Fruit fly (Drosophila melanogaster) whole organism, prepupa: Measurements from ENCODE around the gene CG18088.

Experiments used
- CG10631 ChIP-seq: fragments of 200-800 bp; sonication (Bioruptor generic); optimal IDR thresholded peaks from 2 replicates; lab custom pipeline; 2016; ENCODE audit warnings: missing biosample characterization, missing genetic modification characterization
- CG10669 ChIP-seq: fragments of 200-800 bp; sonication (Bioruptor generic); optimal IDR thresholded peaks from 3 replicates; lab custom pipeline; 2018; ENCODE audit warnings: missing biosample characterization, mild to moderate bottlenecking, missing genetic modification characterization, moderate library complexity
- CG11294 ChIP-seq: fragments of 200-800 bp; sonication (Bioruptor generic); IDR thresholded peaks from 2 replicates; pipeline ENCODE4 v1.3.6; 2022; ENCODE audit warnings: missing biosample characterization, missing genetic modification characterization
- CG11762 ChIP-seq: fragments of 200-800 bp; sonication (Bioruptor generic); optimal IDR thresholded peaks from 3 replicates; lab custom pipeline; 2016; ENCODE audit warnings: missing biosample characterization, missing genetic modification characterization; ENCODE audit not compliant: insufficient read depth
- CG11902 ChIP-seq: fragments of 200-800 bp; sonication (Bioruptor generic); optimal IDR thresholded peaks from 3 replicates; lab custom pipeline; 2016; ENCODE audit warnings: missing biosample characterization, missing genetic modification characterization
- CG15336 ChIP-seq: fragments of 200-800 bp; sonication (Bioruptor generic); IDR thresholded peaks from 2 replicates; pipeline ENCODE4 v1.3.6; 2022; ENCODE audit warnings: missing biosample characterization, missing genetic modification characterization
- CG1621 ChIP-seq: fragments of 200-800 bp; sonication (Bioruptor generic); optimal IDR thresholded peaks from 3 replicates; lab custom pipeline; 2018; ENCODE audit warnings: missing biosample characterization, mild to moderate bottlenecking, missing genetic modification characterization
- CG16779 ChIP-seq: fragments of 200-800 bp; sonication (Bioruptor generic); optimal IDR thresholded peaks from 3 replicates; lab custom pipeline; 2017; ENCODE audit warnings: missing biosample characterization, mild to moderate bottlenecking, missing genetic modification characterization
- CG3032 ChIP-seq: fragments of 200-800 bp; optimal IDR thresholded peaks from 2 replicates; lab custom pipeline; 2019; ENCODE audit warnings: missing biosample characterization, mild to moderate bottlenecking, missing genetic modification characterization, moderate library complexity
- CG31627 ChIP-seq: fragments of 200-800 bp; sonication (Bioruptor generic); optimal IDR thresholded peaks from 3 replicates; lab custom pipeline; 2016; ENCODE audit warnings: missing biosample characterization, missing genetic modification characterization
- CG32006 ChIP-seq: fragments of 200-800 bp; sonication (Bioruptor generic); optimal IDR thresholded peaks from 3 replicates; lab custom pipeline; 2017; ENCODE audit warnings: missing biosample characterization, mild to moderate bottlenecking, missing genetic modification characterization
- CG34406 ChIP-seq: fragments of 200-800 bp; sonication (Bioruptor generic); optimal IDR thresholded peaks from 3 replicates; lab custom pipeline; 2016; ENCODE audit warnings: missing biosample characterization, missing genetic modification characterization
- CG3919 ChIP-seq: fragments of 200-800 bp; sonication (Bioruptor generic); optimal IDR thresholded peaks from 3 replicates; lab custom pipeline; 2016; ENCODE audit warnings: missing biosample characterization, missing genetic modification characterization
- CG6276 ChIP-seq: fragments of 200-800 bp; sonication (Bioruptor generic); optimal IDR thresholded peaks from 2 replicates; lab custom pipeline; 2017; ENCODE audit warnings: missing biosample characterization, mild to moderate bottlenecking, missing genetic modification characterization
- CG6808 ChIP-seq: fragments of 200-800 bp; sonication (Bioruptor generic); optimal IDR thresholded peaks from 3 replicates; lab custom pipeline; 2017; ENCODE audit warnings: missing biosample characterization, missing genetic modification characterization, mild to moderate bottlenecking, moderate library complexity, missing genetic modification reagents
- CG6854 ChIP-seq: fragments of 200-800 bp; sonication (Bioruptor generic); optimal IDR thresholded peaks from 2 replicates; lab custom pipeline; 2017; ENCODE audit warnings: missing biosample characterization, mild to moderate bottlenecking, missing genetic modification characterization
- CG8119 ChIP-seq: fragments of 200-800 bp; sonication (Bioruptor generic); IDR thresholded peaks from 3 replicates; pipeline ENCODE4 v1.3.6; 2022; ENCODE audit warnings: missing biosample characterization, missing genetic modification characterization
- CG8319 ChIP-seq: fragments of 200-800 bp; sonication (Bioruptor generic); optimal IDR thresholded peaks from 3 replicates; lab custom pipeline; 2016; ENCODE audit warnings: missing biosample characterization, missing genetic modification characterization
- CG8632 ChIP-seq: fragments of 200-800 bp; sonication (Bioruptor generic); optimal IDR thresholded peaks from 3 replicates; lab custom pipeline; 2016; ENCODE audit warnings: missing biosample characterization, missing genetic modification characterization
- CG9139 ChIP-seq: fragments of 200-800 bp; sonication (Bioruptor generic); optimal IDR thresholded peaks from 3 replicates; lab custom pipeline; 2017; ENCODE audit warnings: missing biosample characterization, mild to moderate bottlenecking, missing genetic modification characterization
- Eip75B ChIP-seq: fragments of 200-800 bp; sonication (Bioruptor generic); optimal IDR thresholded peaks from 3 replicates; lab custom pipeline; 2016; ENCODE audit warnings: missing biosample characterization, missing genetic modification characterization
- Eip78C ChIP-seq: fragments of 200-800 bp; sonication (Bioruptor generic); peaks from one replicate; lab custom pipeline; 2016; ENCODE audit warnings: missing biosample characterization, missing genetic modification characterization
- Eip93F ChIP-seq: fragments of 200-800 bp; sonication (Bioruptor generic); optimal IDR thresholded peaks from 2 replicates; lab custom pipeline; 2016; ENCODE audit warnings: missing biosample characterization, mild to moderate bottlenecking, missing genetic modification characterization
- Ets96B ChIP-seq: fragments of 200-800 bp; optimal IDR thresholded peaks from 2 replicates; lab custom pipeline; 2019; ENCODE audit warnings: missing biosample characterization, mild to moderate bottlenecking, missing genetic modification characterization, moderate library complexity
- Gug ChIP-seq: fragments of 200-800 bp; sonication (Bioruptor generic); IDR thresholded peaks from 2 replicates; pipeline ENCODE4 v1.3.6; 2022; ENCODE audit warnings: missing biosample characterization, missing genetic modification characterization
- Hr38 ChIP-seq: sonication (Bioruptor generic); optimal IDR thresholded peaks from 2 replicates; lab custom pipeline; 2016; ENCODE audit warnings: missing biosample characterization, missing genetic modification characterization
- Hr39 ChIP-seq: fragments of 200-800 bp; sonication (Bioruptor generic); optimal IDR thresholded peaks from 2 replicates; lab custom pipeline; 2016; ENCODE audit warnings: missing biosample characterization, missing genetic modification characterization
- Hr4 ChIP-seq: fragments of 200-800 bp; sonication (Bioruptor generic); optimal IDR thresholded peaks from 3 replicates; lab custom pipeline; 2016; ENCODE audit warnings: missing biosample characterization, missing genetic modification characterization
- Lpt ChIP-seq: fragments of 200-800 bp; sonication (Bioruptor generic); optimal IDR thresholded peaks from 3 replicates; lab custom pipeline; 2016; ENCODE audit warnings: missing biosample characterization, missing genetic modification characterization
- Met ChIP-seq: fragments of 200-800 bp; sonication (Bioruptor generic); optimal IDR thresholded peaks from 3 replicates; lab custom pipeline; 2016; ENCODE audit warnings: missing biosample characterization, missing genetic modification characterization
- OdsH ChIP-seq: fragments of 200-800 bp; sonication (Bioruptor generic); optimal IDR thresholded peaks from 3 replicates; lab custom pipeline; 2016; ENCODE audit warnings: missing biosample characterization, missing genetic modification characterization
- Smox ChIP-seq: fragments of 200-800 bp; sonication (Bioruptor generic); optimal IDR thresholded peaks from 3 replicates; lab custom pipeline; 2016; ENCODE audit warnings: missing biosample characterization, missing genetic modification characterization
- Sox102F ChIP-seq: fragments of 200-800 bp; sonication (Bioruptor generic); optimal IDR thresholded peaks from 2 replicates; lab custom pipeline; 2016; ENCODE audit warnings: missing biosample characterization, mild to moderate bottlenecking, missing genetic modification characterization
- Sox14 ChIP-seq: fragments of 200-800 bp; sonication (Bioruptor generic); optimal IDR thresholded peaks from 3 replicates; lab custom pipeline; 2016; ENCODE audit warnings: missing biosample characterization, missing genetic modification characterization
- Sox15 ChIP-seq: fragments of 200-800 bp; sonication (Bioruptor generic); optimal IDR thresholded peaks from 3 replicates; lab custom pipeline; 2016; ENCODE audit warnings: missing biosample characterization, missing genetic modification characterization
- acj6 ChIP-seq: fragments of 200-800 bp; sonication (Bioruptor generic); optimal IDR thresholded peaks from 3 replicates; lab custom pipeline; 2016; ENCODE audit warnings: missing biosample characterization, missing genetic modification characterization
- cyc ChIP-seq: fragments of 200-800 bp; sonication (Bioruptor generic); optimal IDR thresholded peaks from 3 replicates; lab custom pipeline; 2016; ENCODE audit warnings: missing biosample characterization, missing genetic modification characterization
- dac ChIP-seq: fragments of 200-800 bp; sonication (Bioruptor generic); optimal IDR thresholded peaks from 2 replicates; lab custom pipeline; 2017; ENCODE audit warnings: missing biosample characterization, mild to moderate bottlenecking, missing genetic modification characterization
- dsx ChIP-seq: fragments of 200-800 bp; optimal IDR thresholded peaks from 3 replicates; lab custom pipeline; 2019; ENCODE audit warnings: missing biosample characterization, mild to moderate bottlenecking, missing genetic modification characterization, moderate library complexity; ENCODE audit not compliant: poor library complexity, severe bottlenecking
- eg ChIP-seq: fragments of 200-800 bp; sonication (Bioruptor generic); IDR thresholded peaks from 3 replicates; pipeline ENCODE4 v1.3.6; 2022; ENCODE audit warnings: missing biosample characterization, missing genetic modification characterization
- esn ChIP-seq: fragments of 200-800 bp; sonication (Bioruptor generic); optimal IDR thresholded peaks from 2 replicates; lab custom pipeline; 2016; ENCODE audit warnings: missing biosample characterization, mild to moderate bottlenecking, missing genetic modification characterization, moderate library complexity
- fd59A ChIP-seq: fragments of 200-800 bp; sonication (Bioruptor generic); optimal IDR thresholded peaks from 2 replicates; lab custom pipeline; 2017; ENCODE audit warnings: missing biosample characterization, mild to moderate bottlenecking, missing genetic modification characterization, missing genetic modification reagents
- fd85E ChIP-seq: fragments of 200-800 bp; sonication (Bioruptor generic); optimal IDR thresholded peaks from 3 replicates; lab custom pipeline; 2016; ENCODE audit warnings: missing biosample characterization, missing genetic modification characterization
- fkh ChIP-seq: fragments of 200-800 bp; sonication (Bioruptor generic); optimal IDR thresholded peaks from 3 replicates; lab custom pipeline; 2017; ENCODE audit warnings: missing biosample characterization, mild to moderate bottlenecking, missing genetic modification characterization, moderate library complexity
- lz ChIP-seq: fragments of 200-800 bp; sonication (Bioruptor generic); optimal IDR thresholded peaks from 3 replicates; lab custom pipeline; 2016; ENCODE audit warnings: missing biosample characterization, missing genetic modification characterization
- pdm3 ChIP-seq: fragments of 200-800 bp; sonication (Bioruptor generic); optimal IDR thresholded peaks from 3 replicates; lab custom pipeline; 2016; ENCODE audit warnings: missing biosample characterization, missing genetic modification characterization
- spab ChIP-seq: fragments of 200-800 bp; sonication (Bioruptor generic); optimal IDR thresholded peaks from 2 replicates; lab custom pipeline; 2017; ENCODE audit warnings: missing biosample characterization, mild to moderate bottlenecking, missing genetic modification characterization, missing genetic modification reagents
- ss ChIP-seq, 2 experiments: fragments of 200-800 bp; sonication (Bioruptor generic); optimal IDR thresholded peaks; 2 replicates in 1 of 2; 3 replicates in 1 of 2; lab custom pipeline; 2017 to 2018; ENCODE audit warnings: mild to moderate bottlenecking in 2 of 2, missing biosample characterization in 2 of 2, missing genetic modification characterization in 2 of 2, moderate library complexity in 1 of 2
- svp ChIP-seq: fragments of 200-800 bp; sonication (Bioruptor generic); peaks from one replicate; lab custom pipeline; 2016; ENCODE audit warnings: missing biosample characterization, missing genetic modification characterization
- topi ChIP-seq: fragments of 200-800 bp; sonication (Bioruptor generic); optimal IDR thresholded peaks from 3 replicates; lab custom pipeline; 2016; ENCODE audit warnings: missing biosample characterization, missing genetic modification characterization
- vri ChIP-seq: fragments of 200-800 bp; sonication (Bioruptor generic); optimal IDR thresholded peaks from 3 replicates; lab custom pipeline; 2016; ENCODE audit warnings: missing biosample characterization, mild to moderate bottlenecking, missing genetic modification characterization

CG18088 gene

dm6 chr2L:8984614-8985318 lies 17.4 kb downstream of the CG18088 start, which contains the start of gene CG13101:
TSS of gene CG13101 (minus strand) at chr2L:8984872.
- peak; percentile 96 for TF ChIP-seq pdm3 (GFP tag; lab: Kevin White, UChicago)
- peak; percentile 77 for TF ChIP-seq fd85E (GFP tag; lab: Kevin White, UChicago)
- no peak for TF ChIP-seq Hr38 (GFP tag; lab: Kevin White, UChicago)
- TF ChIP-seq CG8119 (GFP tag; lab: Robert Waterston, UW) = peak; percentile 98
- TF ChIP-seq Sox102F (GFP tag; lab: Kevin White, UChicago) = peak; percentile 94
- peak; percentile 86 for TF ChIP-seq CG11902 (GFP tag; lab: Kevin White, UChicago)
- TF ChIP-seq CG6808 (GFP tag; lab: Kevin White, UChicago) = peak; percentile 88
- TF ChIP-seq Eip78C (GFP tag; lab: Kevin White, UChicago) = peak; percentile 99
- peak; percentile 98 for TF ChIP-seq CG3919 (GFP tag; lab: Kevin White, UChicago)
- TF ChIP-seq Eip93F (GFP tag; lab: Kevin White, UChicago) = peak; percentile 72
- peak; percentile 98 for TF ChIP-seq svp
- TF ChIP-seq eg = peak; percentile 98
- TF ChIP-seq OdsH (GFP tag; lab: Kevin White, UChicago) = peak; percentile 96
- TF ChIP-seq topi (GFP tag; lab: Kevin White, UChicago) = peak; percentile 97
- TF ChIP-seq dac (GFP tag; lab: Kevin White, UChicago) = peak; percentile 57
- TF ChIP-seq CG31627 (GFP tag; lab: Kevin White, UChicago) = peak; percentile 95
- TF ChIP-seq CG11762 (GFP tag; lab: Kevin White, UChicago) = peak; percentile 94
- TF ChIP-seq CG32006 (GFP tag; lab: Kevin White, UChicago) = peak; percentile 94
- TF ChIP-seq CG11294 (GFP tag; lab: Robert Waterston, UW) = peak; percentile 92
- TF ChIP-seq lz = peak; percentile 94
- peak; percentile 95 for TF ChIP-seq CG8632
- TF ChIP-seq esn = peak; percentile 98
- TF ChIP-seq Sox14 (GFP tag; lab: Kevin White, UChicago) = peak; percentile 94
- peak; percentile 93 for TF ChIP-seq CG6276 (GFP tag; lab: Kevin White, UChicago)
- peak; percentile 91 for TF ChIP-seq Eip75B
- peak; percentile 87 for TF ChIP-seq fkh (GFP tag; lab: Kevin White, UChicago)
- TF ChIP-seq cyc (GFP tag; lab: Kevin White, UChicago) = peak; percentile 96
- TF ChIP-seq CG10669 (GFP tag; lab: Kevin White, UChicago) = peak; percentile 90
- TF ChIP-seq spab (GFP tag; lab: Kevin White, UChicago) = peak; percentile 91
- peak; percentile 92 for TF ChIP-seq Lpt (GFP tag; lab: Kevin White, UChicago)
- TF ChIP-seq CG34406 = peak; percentile 96
- no peak for TF ChIP-seq CG6854 (GFP tag; lab: Kevin White, UChicago)
- peak; percentile 86 to 90 for TF ChIP-seq ss (GFP tag; optimal IDR thresholded peaks at IDR 0.05; lab: Kevin White, UChicago)
- TF ChIP-seq CG15336 (GFP tag; lab: Robert Waterston, UW) = peak; percentile 98
- TF ChIP-seq dsx (GFP tag; lab: Kevin White, UChicago) = peak; percentile 94
- TF ChIP-seq acj6 (GFP tag; lab: Kevin White, UChicago) = peak; percentile 95
- TF ChIP-seq CG10631 = peak; percentile 95
- peak; percentile 93 for TF ChIP-seq CG3032
- TF ChIP-seq Smox (GFP tag; lab: Kevin White, UChicago) = peak; percentile 97
- peak; percentile 83 for TF ChIP-seq Hr4 (GFP tag; lab: Kevin White, UChicago)
- peak; percentile 76 for TF ChIP-seq CG16779 (tag; lab: Kevin White, UChicago)
- TF ChIP-seq CG1621 (tag; lab: Kevin White, UChicago) = peak; percentile 90
- TF ChIP-seq fd59A (GFP tag; lab: Kevin White, UChicago) = peak; percentile 85
- TF ChIP-seq Hr39 = peak; percentile 91
- peak; percentile 84 for TF ChIP-seq CG9139 (GFP tag; lab: Kevin White, UChicago)
- peak; percentile 95 for TF ChIP-seq Gug
- TF ChIP-seq vri (GFP tag; lab: Kevin White, UChicago) = peak; percentile 95
- peak; percentile 80 for TF ChIP-seq Sox15
- TF ChIP-seq Met (GFP tag; lab: Kevin White, UChicago) = peak; percentile 96
- TF ChIP-seq CG8319 (GFP tag; lab: Kevin White, UChicago) = peak; percentile 88
- peak; percentile 86 for TF ChIP-seq Ets96B (tag; lab: Kevin White, UChicago)
